Worm (Caenorhabditis elegans): ENCODE measurements around the gene lips-13.

Gene lips-13

DNA sequence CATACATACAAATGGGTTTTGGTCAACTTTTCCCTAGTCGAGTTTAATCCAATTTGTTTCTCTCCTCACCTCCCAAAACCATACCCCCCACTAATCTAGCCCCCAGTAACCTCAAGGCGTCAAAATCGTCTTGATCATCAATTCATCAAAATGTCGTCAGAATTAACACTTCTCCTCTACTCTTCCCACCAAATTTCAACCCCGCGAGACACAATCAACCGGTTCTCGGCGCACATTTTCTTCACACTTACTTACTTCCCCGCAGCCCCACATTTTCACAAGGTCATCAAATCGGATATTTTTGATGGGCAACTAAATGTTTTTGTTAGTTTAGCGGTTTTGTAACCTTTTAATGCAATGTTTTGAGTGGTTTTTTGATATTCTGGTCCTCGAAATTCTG, 27.1 kb downstream of the lips-13 start:
- no peak for TF ChIP-seq ceh-83 (GFP tag; optimal IDR thresholded peaks at IDR 0.05)
- no peak for TF ChIP-seq zip-8 (tag; optimal IDR thresholded peaks at IDR 0.05)
- TF ChIP-seq sptf-1 (tag; optimal IDR thresholded peaks at IDR 0.05), result no peak
- no peak for TF ChIP-seq mep-1 (tag; optimal IDR thresholded peaks at IDR 0.05)
- TF ChIP-seq M03D4.4 (tag; optimal IDR thresholded peaks at IDR 0.05), result no peak
- TF ChIP-seq snpc-4 (tag; optimal IDR thresholded peaks at IDR 0.05), result no peak
- no peak for TF ChIP-seq elt-3 (tag; optimal IDR thresholded peaks at IDR 0.05)
- no peak for TF ChIP-seq unc-120 (tag; optimal IDR thresholded peaks at IDR 0.05; ENCODE audit: poor library complexity, severe bottlenecking)
- no peak for TF ChIP-seq unc-39 (tag; optimal IDR thresholded peaks at IDR 0.05)
- no peak for TF ChIP-seq nhr-12 (tag; optimal IDR thresholded peaks at IDR 0.05)

DNA sequence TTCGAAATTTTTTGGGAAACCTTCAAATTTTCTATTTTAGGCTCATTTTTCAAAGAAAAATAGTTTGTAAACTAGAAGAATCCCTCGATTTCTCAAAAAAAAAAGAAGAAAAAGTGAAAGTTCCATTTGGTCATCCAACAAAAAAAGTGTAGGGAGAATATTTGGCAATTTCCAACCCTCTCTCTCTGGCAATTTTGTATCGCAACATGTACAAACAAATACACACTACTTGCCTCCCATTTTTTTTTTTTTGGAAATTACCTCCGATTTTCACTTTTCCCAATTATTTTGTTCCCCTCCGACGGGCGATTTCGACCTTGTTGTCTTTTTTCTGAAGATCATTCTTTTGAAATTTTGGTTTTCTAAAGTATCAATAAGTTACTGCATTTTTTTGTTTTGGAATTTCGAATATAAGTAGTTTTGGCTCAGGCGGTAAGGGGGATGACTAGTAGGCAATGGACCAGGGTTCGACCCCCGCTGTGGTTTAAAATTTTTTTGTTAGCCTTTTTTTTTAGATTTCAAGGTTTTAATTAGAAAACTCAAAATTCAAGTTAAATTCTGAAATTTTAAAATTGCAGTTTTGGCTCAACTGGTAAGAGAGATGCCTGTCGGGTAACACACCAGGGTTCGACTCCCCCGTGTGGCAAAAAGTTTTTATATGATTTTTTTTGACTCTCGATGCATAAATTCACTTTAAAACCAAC, 29.2 kb downstream of the lips-13 start:
- TF ChIP-seq hlh-1 (tag; optimal IDR thresholded peaks at IDR 0.05) (no peak), nhr-2 (tag; optimal IDR thresholded peaks at IDR 0.05) (no peak)

DNA sequence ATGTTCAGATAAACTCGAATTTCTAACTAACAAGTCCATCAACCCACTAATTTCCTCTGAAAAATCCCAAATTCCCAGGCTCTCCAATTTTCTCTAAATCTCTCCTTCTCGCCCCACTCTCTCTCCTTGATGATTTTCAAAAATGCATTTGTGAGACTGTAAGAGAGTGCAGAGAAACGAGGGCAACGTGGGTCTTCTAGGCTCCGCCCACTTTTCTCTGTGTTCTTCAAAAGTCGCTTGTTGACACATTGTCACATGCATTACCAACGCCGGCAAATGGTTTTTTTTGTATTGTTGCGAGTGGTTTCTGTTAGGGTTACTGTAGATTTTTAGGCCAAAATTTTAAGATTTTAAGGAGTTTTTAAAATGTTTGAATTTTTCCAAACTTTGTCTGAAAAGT, 31.4 kb downstream of the lips-13 start:
- TF ChIP-seq lin-32 (GFP tag; optimal IDR thresholded peaks at IDR 0.05) (no peak), zip-8 (tag; optimal IDR thresholded peaks at IDR 0.05) (no peak), mep-1 (tag; optimal IDR thresholded peaks at IDR 0.05) (no peak), ham-2 (GFP tag; optimal IDR thresholded peaks at IDR 0.05) (no peak), mab-5 (tag; optimal IDR thresholded peaks at IDR 0.05) (no peak), flh-1 (GFP tag; optimal IDR thresholded peaks at IDR 0.05) (no peak), cnd-1 (tag; optimal IDR thresholded peaks at IDR 0.05) (no peak), unc-62 (GFP tag; optimal IDR thresholded peaks at IDR 0.05) (no peak), hlh-1 (tag; optimal IDR thresholded peaks at IDR 0.05) (no peak)

DNA sequence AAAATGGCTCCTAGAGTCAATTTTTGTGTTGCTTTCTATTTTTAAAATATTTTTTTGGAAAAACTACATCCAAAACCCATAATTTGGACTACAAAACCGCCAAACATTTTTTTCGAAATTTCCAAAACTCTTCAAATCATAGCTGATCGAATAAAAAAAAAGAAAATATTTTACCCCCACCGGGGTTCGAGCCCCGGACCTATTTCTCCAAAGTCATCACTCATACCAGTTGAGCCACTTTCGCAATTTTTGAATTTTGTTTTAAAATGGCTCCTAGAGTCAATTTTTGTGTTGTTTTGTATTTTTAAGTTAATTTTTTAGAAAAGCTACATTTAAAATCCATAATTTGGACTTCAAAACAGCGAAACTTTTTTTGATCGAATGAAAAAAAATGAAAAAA, 32.3 kb downstream of the lips-13 start:
- TF ChIP-seq flh-1 (GFP tag; optimal IDR thresholded peaks at IDR 0.05) (no peak), pha-4 (tag; optimal IDR thresholded peaks at IDR 0.05) (no peak), drap-1 (GFP tag; optimal IDR thresholded peaks at IDR 0.05) (no peak), nhr-12 (tag; optimal IDR thresholded peaks at IDR 0.05) (no peak)

DNA sequence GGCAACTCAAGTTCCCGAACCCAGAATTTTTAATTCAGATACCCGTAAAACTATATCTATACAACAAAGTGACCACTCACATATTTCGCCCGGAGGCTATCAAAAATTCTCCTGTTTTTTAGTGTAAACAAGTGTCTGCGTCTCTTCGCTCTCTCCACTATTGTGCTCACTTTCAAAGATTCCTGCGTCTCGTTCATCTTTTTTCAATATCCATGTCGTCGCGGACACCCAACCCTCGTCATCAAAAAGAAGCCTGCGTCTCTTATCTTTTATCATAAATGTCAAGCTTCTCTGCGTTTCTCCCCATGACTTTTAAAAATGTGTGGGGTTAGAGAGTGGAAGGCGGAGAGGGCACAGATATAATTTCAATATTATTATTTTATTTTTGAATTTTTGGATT, 32.9 kb downstream of the lips-13 start:
- TF ChIP-seq drap-1 (GFP tag; optimal IDR thresholded peaks at IDR 0.05) (no peak), hlh-1 (tag; optimal IDR thresholded peaks at IDR 0.05) (peak; percentile 75), ces-1 (GFP tag; optimal IDR thresholded peaks at IDR 0.05) (peak; percentile 6), mep-1 (tag; optimal IDR thresholded peaks at IDR 0.05) (no peak), unc-120 (tag; optimal IDR thresholded peaks at IDR 0.05; ENCODE audit: poor library complexity, severe bottlenecking) (peak; percentile 13), unc-62 (GFP tag; optimal IDR thresholded peaks at IDR 0.05) (peak; percentile 71)

DNA sequence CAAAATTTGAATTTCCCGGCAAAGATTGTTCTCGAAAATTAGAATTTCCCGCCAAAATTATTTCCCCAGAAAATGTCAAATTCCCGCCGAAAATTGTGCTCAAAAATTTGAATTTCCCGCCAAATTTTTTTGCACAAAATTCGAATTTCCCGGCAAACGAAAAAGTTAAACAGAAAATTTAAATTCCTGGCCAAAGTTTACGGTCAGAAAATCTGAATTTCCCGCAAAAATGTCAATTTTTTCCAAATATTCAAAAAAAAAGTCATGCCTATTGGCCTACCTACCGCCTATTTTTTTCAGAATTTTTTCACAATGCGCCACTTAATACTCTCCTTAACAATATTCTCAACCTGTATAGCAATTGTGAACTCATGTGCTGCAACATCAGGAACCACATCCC, 35.0 kb downstream of the lips-13 start, which contains the start of gene K02E7.1:
Gene K02E7.1, plus strand, starts transcription at position 301 of the 400 bp plus-strand sequence.
- TF ChIP-seq mls-2 (tag; optimal IDR thresholded peaks at IDR 0.05) (no peak), pha-4 (tag; optimal IDR thresholded peaks at IDR 0.05) (no peak), hlh-1 (tag; optimal IDR thresholded peaks at IDR 0.05) (no peak), bed-3 (GFP tag; optimal IDR thresholded peaks at IDR 0.05) (no peak), nhr-12 (tag; optimal IDR thresholded peaks at IDR 0.05) (no peak), ceh-39 (tag; optimal IDR thresholded peaks at IDR 0.05) (no peak), nhr-237 (tag; optimal IDR thresholded peaks at IDR 0.05) (no peak), M03D4.4 (tag; optimal IDR thresholded peaks at IDR 0.05) (no peak), ceh-43 (GFP tag; optimal IDR thresholded peaks at IDR 0.05) (no peak), flh-1 (GFP tag; optimal IDR thresholded peaks at IDR 0.05) (no peak), drap-1 (GFP tag; optimal IDR thresholded peaks at IDR 0.05) (no peak), blmp-1 (tag; optimal IDR thresholded peaks at IDR 0.05) (no peak)

DNA sequence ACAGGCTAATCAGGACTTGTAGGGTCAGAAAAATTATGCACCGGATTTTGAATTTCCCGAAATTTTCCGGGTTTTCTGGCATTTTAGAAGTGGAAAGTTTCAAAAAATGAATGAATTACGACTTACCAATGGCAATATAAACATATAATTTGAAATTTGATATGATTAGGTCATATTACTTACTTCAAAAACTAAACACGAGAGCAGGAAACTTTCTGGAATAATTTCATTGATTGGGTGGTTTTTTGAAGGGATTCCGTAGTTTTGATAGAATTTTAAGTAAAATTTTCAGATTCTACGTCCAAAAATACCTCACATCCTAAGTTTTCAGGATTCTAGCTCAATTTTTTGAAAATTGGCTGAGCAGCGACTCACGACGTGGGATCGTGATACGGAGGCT, 42.4 kb downstream of the lips-13 start, which contains the start of gene K02E7.11:
Gene K02E7.11, minus strand, starts transcription at position 101 of the 400 bp plus-strand sequence.
- TF ChIP-seq bed-3 (GFP tag; optimal IDR thresholded peaks at IDR 0.05), result no peak
- no peak for TF ChIP-seq lin-13 (tag; optimal IDR thresholded peaks at IDR 0.05)
- no peak for TF ChIP-seq unc-39 (tag; optimal IDR thresholded peaks at IDR 0.05)
- no peak for TF ChIP-seq lsy-2 (tag; optimal IDR thresholded peaks at IDR 0.05)
- no peak for TF ChIP-seq flh-1 (GFP tag; optimal IDR thresholded peaks at IDR 0.05)
- TF ChIP-seq sem-2 (GFP tag; optimal IDR thresholded peaks at IDR 0.05), result no peak
- no peak for TF ChIP-seq M03D4.4 (tag; optimal IDR thresholded peaks at IDR 0.05)
- TF ChIP-seq pha-4 (tag; optimal IDR thresholded peaks at IDR 0.05), result no peak
- no peak for TF ChIP-seq drap-1 (GFP tag; optimal IDR thresholded peaks at IDR 0.05)
- no peak for TF ChIP-seq ztf-11 (tag; optimal IDR thresholded peaks at IDR 0.05)
- no peak for TF ChIP-seq nhr-237 (tag; optimal IDR thresholded peaks at IDR 0.05)
- TF ChIP-seq ceh-83 (GFP tag; optimal IDR thresholded peaks at IDR 0.05), result no peak
- no peak for TF ChIP-seq blmp-1 (tag; optimal IDR thresholded peaks at IDR 0.05)

All from whole organism, mixed stage, embryonic.